Fruit fly (Drosophila melanogaster) whole organism, adult: ENCODE data around the gene nesd.

Experiments used
- CG11617 ChIP-seq: fragments of 200-800 bp; sonication (Bioruptor generic); optimal IDR thresholded peaks from 2 replicates; lab custom pipeline; 2017; ENCODE audit warnings: mild to moderate bottlenecking, missing biosample characterization, missing genetic modification reagents, missing genetic modification characterization
- CG14711 ChIP-seq: fragments of 200-800 bp; sonication (Bioruptor generic); optimal IDR thresholded peaks from 2 replicates; lab custom pipeline; 2018; ENCODE audit warnings: missing biosample characterization, mild to moderate bottlenecking, missing genetic modification characterization, moderate library complexity
- CG33017 ChIP-seq: fragments of 200-800 bp; sonication (Bioruptor generic); optimal IDR thresholded peaks from 2 replicates; lab custom pipeline; 2018; ENCODE audit warnings: missing biosample characterization, mild to moderate bottlenecking, missing genetic modification characterization, moderate library complexity
- CG5204 ChIP-seq: fragments of 200-800 bp; sonication (Bioruptor generic); optimal IDR thresholded peaks from 2 replicates; lab custom pipeline; 2016; ENCODE audit warnings: missing biosample characterization, missing genetic modification characterization
- CG7045 ChIP-seq: fragments of 200-800 bp; sonication (Bioruptor generic); optimal IDR thresholded peaks from 2 replicates; lab custom pipeline; 2017; ENCODE audit warnings: missing biosample characterization, mild to moderate bottlenecking, missing genetic modification characterization
- Clk ChIP-seq: fragments of 200-800 bp; sonication (Bioruptor generic); optimal IDR thresholded peaks from 2 replicates; lab custom pipeline; 2017; ENCODE audit warnings: missing biosample characterization, missing genetic modification characterization
- bab1 ChIP-seq: fragments of 200-800 bp; sonication (Bioruptor generic); optimal IDR thresholded peaks from 3 replicates; lab custom pipeline; 2019; ENCODE audit warnings: missing biosample characterization, mild to moderate bottlenecking, missing genetic modification characterization, moderate library complexity
- cnc ChIP-seq, 2 experiments: fragments of >200 bp; optimal IDR thresholded peaks; 2 replicates each; lab custom pipeline; 2017
- kay ChIP-seq: fragments of 200-800 bp; sonication (Bioruptor generic); peaks from one replicate; lab custom pipeline; 2016; ENCODE audit warnings: missing biosample characterization, missing genetic modification characterization, borderline replicate concordance
- ovo ChIP-seq: fragments of 200-800 bp; sonication (Bioruptor generic); optimal IDR thresholded peaks from 2 replicates; lab custom pipeline; 2016; ENCODE audit warnings: missing biosample characterization, missing genetic modification characterization
- pad ChIP-seq: fragments of 200-800 bp; sonication (Bioruptor generic); optimal IDR thresholded peaks from 3 replicates; lab custom pipeline; 2017; ENCODE audit warnings: missing biosample characterization, missing genetic modification characterization, mild to moderate bottlenecking, moderate library complexity, missing genetic modification reagents

dm6 chr2L:20084785-20085555 is 8.8 kb upstream of the nesd start, which contains the start of gene fok:
- TF ChIP-seq CG5204 (GFP tag; lab: Kevin White, UChicago): peak; percentile 98
- peak; percentile 97 for TF ChIP-seq bab1
- peak; percentile 99 for TF ChIP-seq kay (GFP tag; lab: Kevin White, UChicago)
- TF ChIP-seq Clk (GFP tag; lab: Kevin White, UChicago): peak; percentile 96
- no peak for TF ChIP-seq cnc (optimal IDR thresholded peaks at IDR 0.05; lab: Kevin White, UChicago)
- TF ChIP-seq ovo: peak; percentile 95
- peak; percentile 98 for TF ChIP-seq CG33017 (tag; lab: Kevin White, UChicago)
- TF ChIP-seq CG14711 (tag; lab: Kevin White, UChicago): peak; percentile 91
- TF ChIP-seq pad: peak; percentile 93
- TF ChIP-seq CG7045 (GFP tag; lab: Kevin White, UChicago): peak; percentile 98
- TF ChIP-seq CG11617: peak; percentile 98
